Worm (Caenorhabditis elegans): ENCODE results near the gene F53E4.2.

Gene F53E4.2

DNA sequence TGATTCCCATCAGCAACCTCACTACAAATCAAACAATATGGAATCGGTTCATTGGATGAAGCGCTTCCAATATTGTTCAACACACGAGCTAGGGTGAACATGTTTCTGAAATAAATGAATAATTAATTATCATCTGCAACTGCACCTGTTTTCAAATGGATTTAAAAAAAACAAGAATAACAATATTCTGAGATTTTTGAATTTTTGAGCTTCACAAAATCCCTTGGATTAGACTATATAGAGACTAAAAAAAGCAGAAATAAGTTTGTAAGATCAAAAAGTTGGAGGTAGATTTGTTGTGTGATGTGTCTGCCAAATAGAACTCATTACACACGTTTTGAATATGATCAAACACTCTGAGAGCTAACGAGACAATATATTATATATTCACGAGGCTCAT lies 45.6 kb downstream of the F53E4.2 start, which contains the start of gene nhr-199:
Gene nhr-199 (minus strand): TSS at position 101 of the 400 bp plus-strand sequence.
- TF ChIP-seq ZK546.5 (tag; optimal IDR thresholded peaks at IDR 0.05) (no peak), zag-1 (tag; optimal IDR thresholded peaks at IDR 0.05) (no peak), nhr-25 (tag; optimal IDR thresholded peaks at IDR 0.05) (no peak), nhr-12 (tag; optimal IDR thresholded peaks at IDR 0.05) (no peak), fos-1 (tag; optimal IDR thresholded peaks at IDR 0.05) (no peak), mdl-1 (tag; optimal IDR thresholded peaks at IDR 0.05) (no peak), ztf-4 (tag; optimal IDR thresholded peaks at IDR 0.05) (no peak), elt-1 (tag; optimal IDR thresholded peaks at IDR 0.05) (no peak), nhr-23 (tag; optimal IDR thresholded peaks at IDR 0.05) (no peak), nhr-10 (tag; optimal IDR thresholded peaks at IDR 0.05) (no peak)

DNA sequence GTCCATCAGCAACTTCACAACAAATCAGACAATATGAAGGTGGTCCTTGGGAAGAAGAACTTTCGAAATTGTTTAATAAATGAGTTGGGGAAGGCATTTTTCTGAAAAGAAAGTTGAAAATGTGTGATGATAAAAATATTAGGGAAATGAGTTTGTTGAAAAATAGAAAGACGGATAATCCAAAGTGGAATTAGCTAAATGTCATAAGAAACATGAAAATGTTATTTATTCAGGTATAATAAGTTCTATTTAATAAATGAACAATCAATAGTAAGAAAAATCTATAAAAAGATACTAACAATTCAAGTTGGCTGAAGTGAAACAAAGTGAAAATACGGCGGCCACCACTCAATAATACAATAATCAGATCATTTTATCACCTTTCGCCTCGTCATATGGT lies 48.0 kb downstream of the F53E4.2 start, which contains the start of gene nhr-53:
Gene nhr-53 (minus strand): TSS at position 101 of the 400 bp plus-strand sequence.
- TF ChIP-seq crh-2 (tag; optimal IDR thresholded peaks at IDR 0.05) (no peak), mdl-1 (tag; optimal IDR thresholded peaks at IDR 0.05) (no peak), fos-1 (tag; optimal IDR thresholded peaks at IDR 0.05) (no peak), lsy-2 (tag; optimal IDR thresholded peaks at IDR 0.05) (no peak), nhr-23 (tag; optimal IDR thresholded peaks at IDR 0.05) (no peak), ztf-4 (tag; optimal IDR thresholded peaks at IDR 0.05) (no peak), mbf-1 (tag; optimal IDR thresholded peaks at IDR 0.05) (no peak), Y55F3AM.14 (GFP tag; optimal IDR thresholded peaks at IDR 0.05) (no peak), unc-39 (tag; optimal IDR thresholded peaks at IDR 0.05) (no peak), sma-9 (GFP tag; optimal IDR thresholded peaks at IDR 0.05) (no peak), sma-9 (tag; optimal IDR thresholded peaks at IDR 0.05) (no peak), ztf-1 (GFP tag; conservative IDR thresholded peaks at IDR 0.05) (no peak), lin-39 (tag; optimal IDR thresholded peaks at IDR 0.05) (no peak), aly-2 (tag; optimal IDR thresholded peaks at IDR 0.05) (no peak), blmp-1 (tag; optimal IDR thresholded peaks at IDR 0.05; ENCODE audit: insufficient read depth) (no peak)

DNA sequence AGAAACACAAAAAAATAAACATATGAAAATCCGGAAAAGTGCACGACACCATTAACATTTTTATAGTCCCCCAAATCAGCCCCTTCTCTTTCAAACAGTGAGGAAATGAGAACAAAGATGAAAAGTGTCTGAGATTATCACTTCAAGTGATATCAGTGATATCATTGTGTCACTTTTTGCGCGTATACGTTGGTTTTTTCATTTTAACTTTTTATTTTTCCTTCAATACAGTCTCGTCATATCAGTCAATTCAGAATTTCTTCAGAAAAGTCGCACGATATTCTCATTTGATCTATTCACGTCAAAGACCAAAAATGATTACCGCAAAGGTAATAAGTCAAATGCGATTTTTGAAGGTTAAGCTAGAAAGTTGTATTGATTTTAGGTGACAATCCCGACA lies 50.5 kb downstream of the F53E4.2 start, which contains the start of gene twk-34:
Gene twk-34 (plus strand): TSS at position 216 of the 400 bp plus-strand sequence.
- TF ChIP-seq nhr-77 (tag; optimal IDR thresholded peaks at IDR 0.05): no peak
- no peak for TF ChIP-seq nhr-12 (tag; optimal IDR thresholded peaks at IDR 0.05)
- no peak for TF ChIP-seq elt-3 (tag; optimal IDR thresholded peaks at IDR 0.05)
- TF ChIP-seq lin-13 (GFP tag; optimal IDR thresholded peaks at IDR 0.05): no peak
- no peak for TF ChIP-seq gmeb-1 (tag; optimal IDR thresholded peaks at IDR 0.05)
- no peak for TF ChIP-seq skn-1 (tag; optimal IDR thresholded peaks at IDR 0.05)
- TF ChIP-seq ceh-82 (tag; optimal IDR thresholded peaks at IDR 0.05): no peak
- TF ChIP-seq elt-1 (tag; optimal IDR thresholded peaks at IDR 0.05): no peak
- TF ChIP-seq ztf-1 (GFP tag; conservative IDR thresholded peaks at IDR 0.05): no peak
- TF ChIP-seq dmd-4 (tag; optimal IDR thresholded peaks at IDR 0.05): no peak
- no peak for TF ChIP-seq mbf-1 (tag; optimal IDR thresholded peaks at IDR 0.05)
- no peak for TF ChIP-seq ztf-4 (tag; optimal IDR thresholded peaks at IDR 0.05)
- TF ChIP-seq peb-1 (tag; optimal IDR thresholded peaks at IDR 0.05): no peak
